Worm (Caenorhabditis elegans) whole organism, L3 larva: ENCODE measurements around the gene math-23.

Experiments
- aly-2 ChIP-seq: fragments of 150-350 bp; optimal IDR thresholded peaks from 2 replicates; lab custom pipeline; 2014; ENCODE audit warnings: missing biosample characterization, missing genetic modification characterization
- ama-1 ChIP-seq: fragments of 150-350 bp; optimal IDR thresholded peaks from 2 replicates; lab custom pipeline; 2018
- elt-1 ChIP-seq: fragments of 150-350 bp; optimal IDR thresholded peaks from 2 replicates; lab custom pipeline; 2014; ENCODE audit warnings: missing biosample characterization, missing genetic modification characterization
- nhr-11 ChIP-seq: fragments of 150-350 bp; optimal IDR thresholded peaks from 2 replicates; lab custom pipeline; 2014; ENCODE audit warnings: missing biosample characterization, missing genetic modification characterization
- nhr-76 ChIP-seq: fragments of 150-350 bp; sonication (generic microtip); optimal IDR thresholded peaks from 5 replicates; lab custom pipeline; 2014; ENCODE audit warnings: missing biosample characterization, missing genetic modification characterization
- skn-1 ChIP-seq: fragments of 150-350 bp; optimal IDR thresholded peaks from 2 replicates; lab custom pipeline; 2014; ENCODE audit warnings: missing biosample characterization, missing genetic modification characterization

- no peak for TF ChIP-seq nhr-11 (tag; lab: Kevin White, UChicago)
- TF ChIP-seq skn-1 (tag; lab: Kevin White, UChicago) = no peak
- TF ChIP-seq ama-1 = no peak
- TF ChIP-seq elt-1 (tag; lab: Kevin White, UChicago) = no peak
- TF ChIP-seq aly-2 (tag; lab: Kevin White, UChicago) = no peak
- TF ChIP-seq nhr-76 = no peak
Observed at ce11 chrII:1912741-1913140, 10.7 kb downstream of the math-23 start, which contains the start of gene math-31.
